Worm (Caenorhabditis elegans) whole organism, mixed stage, embryonic: ENCODE results near the gene cfap-20.

Experiments used
- cnd-1 ChIP-seq: fragments of 200-800 bp; sonication (Bioruptor generic); optimal IDR thresholded peaks from 2 replicates; lab custom pipeline; 2018; ENCODE audit warnings: mild to moderate bottlenecking, missing genetic modification characterization, missing compliant biosample characterization
- elt-3 ChIP-seq: fragments of 150-350 bp; optimal IDR thresholded peaks from 2 replicates; lab custom pipeline; 2014; ENCODE audit warnings: missing biosample characterization, missing genetic modification characterization
- ham-2 ChIP-seq: fragments of 200-800 bp; sonication (Bioruptor generic); optimal IDR thresholded peaks from 2 replicates; lab custom pipeline; 2018; ENCODE audit warnings: mild to moderate bottlenecking, missing genetic modification characterization, missing compliant biosample characterization
- mab-5 ChIP-seq: fragments of 150-350 bp; optimal IDR thresholded peaks from 2 replicates; lab custom pipeline; 2014; ENCODE audit warnings: missing biosample characterization, missing genetic modification characterization
- nhr-2 ChIP-seq: fragments of 150-350 bp; optimal IDR thresholded peaks from 2 replicates; lab custom pipeline; 2014; ENCODE audit warnings: missing biosample characterization, missing genetic modification characterization
- nhr-237 ChIP-seq: fragments of 150-350 bp; optimal IDR thresholded peaks from 2 replicates; lab custom pipeline; 2014; ENCODE audit warnings: missing biosample characterization, missing genetic modification characterization
- nhr-28 ChIP-seq: fragments of 150-350 bp; optimal IDR thresholded peaks from 2 replicates; lab custom pipeline; 2014; ENCODE audit warnings: missing biosample characterization, missing genetic modification characterization
- pha-4 ChIP-seq: fragments of 150-350 bp; optimal IDR thresholded peaks from 2 replicates; lab custom pipeline; 2018; ENCODE audit warnings: missing biosample characterization, missing genetic modification reagents, missing genetic modification characterization
- sptf-1 ChIP-seq: sonication (generic microtip); optimal IDR thresholded peaks from 2 replicates; lab custom pipeline; 2017; ENCODE audit warnings: mild to moderate bottlenecking, missing genetic modification characterization, moderate library complexity, missing compliant biosample characterization

DNA sequence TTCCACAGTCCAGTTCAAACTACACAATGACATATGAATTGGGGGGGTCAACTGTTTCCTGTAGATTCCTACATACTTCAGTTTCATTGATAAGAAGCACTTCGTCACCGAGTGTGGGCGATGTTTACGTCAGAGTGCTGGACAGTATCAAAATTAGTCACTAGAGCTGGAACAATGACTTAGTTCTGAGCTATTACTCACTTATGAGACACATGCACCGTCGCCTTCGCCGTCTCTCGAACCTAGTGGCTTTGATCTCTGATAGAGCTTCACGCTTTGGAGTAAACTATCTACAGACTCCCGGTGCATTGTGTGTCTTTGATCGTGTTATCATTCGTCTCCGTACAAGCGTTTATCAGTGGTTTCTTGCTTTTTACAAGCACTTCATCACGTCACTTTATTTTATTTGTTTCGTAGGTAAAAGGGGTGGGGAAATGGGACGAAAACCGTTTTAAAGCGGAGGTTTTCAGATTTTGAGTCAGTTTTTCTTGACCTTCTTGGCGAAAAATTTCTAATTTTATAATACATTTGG, 34.1 kb upstream of the cfap-20 start:
- TF ChIP-seq pha-4 (no peak), sptf-1 (tag; lab: Kevin White, UChicago) (no peak), nhr-237 (no peak), nhr-28 (tag; lab: Kevin White, UChicago) (no peak), mab-5 (tag; lab: Kevin White, UChicago) (no peak), elt-3 (tag; lab: Kevin White, UChicago) (no peak), nhr-2 (tag; lab: Kevin White, UChicago) (no peak), cnd-1 (tag; lab: Kevin White, UChicago) (no peak), ham-2 (no peak)
